Worm (Caenorhabditis elegans) whole organism, L4 larva: Measurements from ENCODE around the gene srab-23.

Experiments
- F26F4.8 ChIP-seq: fragments of 200-800 bp; sonication (Bioruptor generic); conservative IDR thresholded peaks from 2 replicates; pipeline ENCODE4 v1.3.6; 2022; ENCODE audit warnings: missing genetic modification characterization, missing compliant biosample characterization
- F37D6.2 ChIP-seq: sonication (generic microtip); optimal IDR thresholded peaks from 2 replicates; lab custom pipeline; 2016; ENCODE audit warnings: mild to moderate bottlenecking, missing genetic modification characterization, missing compliant biosample characterization
- F44E2.7 ChIP-seq: fragments of 200-800 bp; sonication (Bioruptor generic); IDR thresholded peaks from 2 replicates; pipeline ENCODE4 v2.1.2; 2022; ENCODE audit warnings: missing genetic modification characterization, missing compliant biosample characterization
- R02D3.7 ChIP-seq: fragments of 150-350 bp; sonication (generic microtip); optimal IDR thresholded peaks from 3 replicates; lab custom pipeline; 2014; ENCODE audit warnings: missing biosample characterization, missing genetic modification characterization
- T26A8.4 ChIP-seq: fragments of 200-800 bp; sonication (Bioruptor generic); IDR thresholded peaks from 2 replicates; pipeline ENCODE4 v1.3.6; 2022; ENCODE audit warnings: missing genetic modification characterization, missing compliant biosample characterization
- Y48G9A.11 ChIP-seq: fragments of 200-800 bp; sonication (Bioruptor generic); IDR thresholded peaks from 2 replicates; pipeline ENCODE4 v1.3.6; 2022; ENCODE audit warnings: missing genetic modification reagents, missing genetic modification characterization, missing compliant biosample characterization
- aly-2 ChIP-seq: sonication (generic microtip); optimal IDR thresholded peaks from 2 replicates; lab custom pipeline; 2018; ENCODE audit warnings: missing biosample characterization, missing genetic modification characterization
- ama-1 ChIP-seq: fragments of 150-350 bp; optimal IDR thresholded peaks from 2 replicates; lab custom pipeline; 2014; ENCODE audit warnings: inconsistent platforms, mixed read lengths
- arid-1 ChIP-seq: fragments of 200-800 bp; sonication (Bioruptor generic); conservative IDR thresholded peaks from 2 replicates; pipeline ENCODE4 v1.3.6; 2022; ENCODE audit warnings: missing genetic modification reagents, missing genetic modification characterization, missing compliant biosample characterization
- ceh-20 ChIP-seq: fragments of 200-800 bp; sonication (Bioruptor generic); IDR thresholded peaks from 2 replicates; pipeline ENCODE4 v1.3.6; 2022; ENCODE audit warnings: missing genetic modification reagents, missing genetic modification characterization, missing compliant biosample characterization
- ceh-44 ChIP-seq: fragments of 200-800 bp; sonication (Bioruptor generic); IDR thresholded peaks from 2 replicates; pipeline ENCODE4 v1.3.6; 2022; ENCODE audit warnings: missing genetic modification reagents, missing genetic modification characterization, missing compliant biosample characterization
- ceh-82 ChIP-seq: sonication (generic microtip); optimal IDR thresholded peaks from 2 replicates; lab custom pipeline; 2017; ENCODE audit warnings: missing biosample characterization, missing genetic modification characterization
- ces-1 ChIP-seq: fragments of 150-350 bp; sonication (generic microtip); optimal IDR thresholded peaks from 4 replicates; lab custom pipeline; 2014; ENCODE audit warnings: missing biosample characterization, missing genetic modification reagents, missing genetic modification characterization
- cey-2 ChIP-seq: sonication (generic microtip); optimal IDR thresholded peaks from 3 replicates; lab custom pipeline; 2017; ENCODE audit warnings: missing genetic modification characterization, mild to moderate bottlenecking, missing compliant biosample characterization, antibody characterized with exemption, borderline replicate concordance; ENCODE audit not compliant: insufficient read depth
- ctbp-1 ChIP-seq: fragments of 200-800 bp; sonication (Bioruptor generic); IDR thresholded peaks from 2 replicates; pipeline ENCODE4 v1.3.6; 2022; ENCODE audit warnings: missing genetic modification reagents, missing genetic modification characterization, missing compliant biosample characterization
- daf-16 ChIP-seq, 3 experiments: sonication (generic microtip); optimal IDR thresholded peaks; 2 replicates each; lab custom pipeline; 2016 to 2017; ENCODE audit warnings: missing genetic modification characterization in 3 of 3, missing genetic modification reagents in 3 of 3, mild to moderate bottlenecking in 2 of 3, missing compliant biosample characterization in 2 of 3, missing biosample characterization in 1 of 3, moderate library complexity in 1 of 3
- daf-19 ChIP-seq: fragments of 200-800 bp; sonication (Bioruptor generic); conservative IDR thresholded peaks from 2 replicates; pipeline ENCODE4 v1.3.6; 2022; ENCODE audit warnings: missing genetic modification characterization, missing compliant biosample characterization
- dmd-6 ChIP-seq: fragments of 200-800 bp; sonication (Bioruptor generic); IDR thresholded peaks from 2 replicates; pipeline ENCODE4 v1.3.6; 2022; ENCODE audit warnings: missing genetic modification reagents, missing genetic modification characterization, missing compliant biosample characterization
- dmd-8 ChIP-seq: fragments of 200-800 bp; sonication (Bioruptor generic); IDR thresholded peaks from 2 replicates; pipeline ENCODE4 v1.3.6; 2022; ENCODE audit warnings: missing genetic modification characterization, missing compliant biosample characterization
- dpl-1 ChIP-seq: fragments of 150-350 bp; optimal IDR thresholded peaks from 2 replicates; lab custom pipeline; 2014; ENCODE audit warnings: missing biosample characterization, missing genetic modification reagents, missing genetic modification characterization
- dve-1 ChIP-seq: sonication (generic microtip); optimal IDR thresholded peaks from 2 replicates; lab custom pipeline; 2017; ENCODE audit warnings: antibody characterized with exemption, mild to moderate bottlenecking, missing genetic modification characterization, missing compliant biosample characterization; ENCODE audit not compliant: insufficient read depth
- egl-43 ChIP-seq: fragments of 200-800 bp; sonication (Bioruptor generic); IDR thresholded peaks from 2 replicates; pipeline ENCODE4 v1.3.6; 2022; ENCODE audit warnings: missing genetic modification reagents, missing genetic modification characterization, missing compliant biosample characterization
- hif-1 ChIP-seq, 2 experiments: sonication (generic microtip); optimal IDR thresholded peaks; 2 replicates each; lab custom pipeline; 2016 to 2017; ENCODE audit warnings: missing compliant biosample characterization in 2 of 2, missing genetic modification characterization in 2 of 2, missing genetic modification reagents in 2 of 2, missing genotype in 2 of 2, mild to moderate bottlenecking in 1 of 2
- hlh-30 ChIP-seq: sonication (generic microtip); optimal IDR thresholded peaks from 2 replicates; lab custom pipeline; 2017; ENCODE audit warnings: antibody characterized with exemption, mild to moderate bottlenecking, missing genetic modification characterization, missing compliant biosample characterization; ENCODE audit not compliant: insufficient read depth
- hmg-1.1 ChIP-seq: fragments of 200-800 bp; sonication (Bioruptor generic); IDR thresholded peaks from 2 replicates; pipeline ENCODE4 v1.3.6; 2022; ENCODE audit warnings: missing genetic modification reagents, missing genetic modification characterization, missing compliant biosample characterization
- lin-1 ChIP-seq: fragments of 200-800 bp; sonication (Bioruptor generic); IDR thresholded peaks from 2 replicates; pipeline ENCODE4 v1.3.6; 2022; ENCODE audit warnings: missing genetic modification reagents, missing genetic modification characterization, missing compliant biosample characterization
- lin-15B ChIP-seq: fragments of 150-350 bp; sonication (generic microtip); optimal IDR thresholded peaks from 3 replicates; lab custom pipeline; 2014; ENCODE audit warnings: missing biosample characterization, missing genetic modification characterization
- lin-29 ChIP-seq: fragments of 200-800 bp; sonication (Bioruptor generic); IDR thresholded peaks from 2 replicates; pipeline ENCODE4 v1.3.6; 2022; ENCODE audit warnings: missing genetic modification reagents, missing genetic modification characterization, missing compliant biosample characterization
- lin-39 ChIP-seq: fragments of 150-350 bp; optimal IDR thresholded peaks from 2 replicates; lab custom pipeline; 2014; ENCODE audit warnings: missing biosample characterization, missing genetic modification reagents, missing genetic modification characterization
- lir-3 ChIP-seq: sonication (generic microtip); optimal IDR thresholded peaks from 2 replicates; lab custom pipeline; 2016; ENCODE audit warnings: mild to moderate bottlenecking, missing genetic modification characterization, missing compliant biosample characterization
- mes-2 ChIP-seq: sonication (generic microtip); optimal IDR thresholded peaks from 2 replicates; lab custom pipeline; 2016; ENCODE audit warnings: missing genotype, mild to moderate bottlenecking, missing genetic modification characterization, missing compliant biosample characterization; ENCODE audit not compliant: poor library complexity, severe bottlenecking
- mxl-2 ChIP-seq: fragments of 200-800 bp; sonication (Bioruptor generic); conservative IDR thresholded peaks from 2 replicates; pipeline ENCODE4 v1.3.6; 2022; ENCODE audit warnings: missing genetic modification reagents, missing genetic modification characterization, missing compliant biosample characterization
- nhr-102 ChIP-seq: sonication (generic microtip); optimal IDR thresholded peaks from 2 replicates; lab custom pipeline; 2016; ENCODE audit warnings: mild to moderate bottlenecking, missing genetic modification characterization, moderate library complexity, missing compliant biosample characterization
- nhr-111 ChIP-seq: fragments of 200-800 bp; sonication (Bioruptor generic); optimal IDR thresholded peaks from 2 replicates; lab custom pipeline; 2018; ENCODE audit warnings: mild to moderate bottlenecking, missing genetic modification characterization, missing compliant biosample characterization
- nhr-237 ChIP-seq: sonication (generic microtip); optimal IDR thresholded peaks from 2 replicates; lab custom pipeline; 2017; ENCODE audit warnings: missing biosample characterization, missing genetic modification characterization
- nhr-41 ChIP-seq: fragments of 200-800 bp; sonication (Bioruptor generic); IDR thresholded peaks from 2 replicates; pipeline ENCODE4 v1.3.6; 2022; ENCODE audit warnings: missing genetic modification reagents, missing genetic modification characterization, missing compliant biosample characterization
- nhr-6 ChIP-seq: fragments of 150-350 bp; optimal IDR thresholded peaks from 2 replicates; lab custom pipeline; 2014; ENCODE audit warnings: missing biosample characterization, missing genetic modification characterization
- pha-4 ChIP-seq, 2 experiments: fragments of 150-350 bp in 1 of 2; fragments of 200-800 bp in 1 of 2; sonication (Bioruptor generic) in 1 of 2; IDR thresholded peaks in 1 of 2; optimal IDR thresholded peaks in 1 of 2; 2 replicates each; pipeline versions ENCODE4 v1.3.6 to Lab custom; 2014 to 2022; ENCODE audit warnings: missing genetic modification characterization in 2 of 2, missing genetic modification reagents in 2 of 2, missing biosample characterization in 1 of 2, missing compliant biosample characterization in 1 of 2
- pqm-1 ChIP-seq: sonication (generic microtip); optimal IDR thresholded peaks from 2 replicates; lab custom pipeline; 2017; ENCODE audit warnings: missing biosample characterization, missing genetic modification characterization
- snpc-4 ChIP-seq: fragments of 150-350 bp; optimal IDR thresholded peaks from 2 replicates; lab custom pipeline; 2014; ENCODE audit warnings: missing biosample characterization, missing genetic modification characterization
- spr-3 ChIP-seq: fragments of 200-800 bp; sonication (Bioruptor generic); optimal IDR thresholded peaks from 2 replicates; lab custom pipeline; 2018; ENCODE audit warnings: mild to moderate bottlenecking, missing genetic modification characterization, missing compliant biosample characterization
- tra-1 ChIP-seq: fragments of 200-800 bp; sonication (Bioruptor generic); IDR thresholded peaks from 2 replicates; pipeline ENCODE4 v1.3.6; 2022; ENCODE audit warnings: missing genetic modification reagents, missing genetic modification characterization, missing compliant biosample characterization
- unc-130 ChIP-seq: sonication (generic microtip); optimal IDR thresholded peaks from 2 replicates; lab custom pipeline; 2016; ENCODE audit warnings: missing genetic modification reagents, missing genetic modification characterization, missing compliant biosample characterization
- unc-62 ChIP-seq, 3 experiments: fragments of 150-350 bp in 1 of 3; sonication (generic microtip); optimal IDR thresholded peaks in 2 of 3; peaks in 1 of 3; 1 replicate in 1 of 3; 2 replicates in 2 of 3; lab custom pipeline; 2014 to 2017; ENCODE audit warnings: missing biosample characterization in 3 of 3, missing genetic modification characterization in 3 of 3, missing genetic modification reagents in 3 of 3, missing genotype in 1 of 3
- zag-1 ChIP-seq: fragments of 150-350 bp; optimal IDR thresholded peaks from 2 replicates; lab custom pipeline; 2014; ENCODE audit warnings: missing biosample characterization, missing genetic modification characterization
- zfp-2 ChIP-seq: sonication (generic microtip); optimal IDR thresholded peaks from 2 replicates; lab custom pipeline; 2016; ENCODE audit warnings: mild to moderate bottlenecking, missing genetic modification characterization, missing compliant biosample characterization
- zfp-3 ChIP-seq: fragments of 200-800 bp; sonication (Bioruptor generic); conservative IDR thresholded peaks from 2 replicates; pipeline ENCODE4 v1.3.6; 2022; ENCODE audit warnings: missing genetic modification reagents, missing genetic modification characterization, missing compliant biosample characterization
- zip-11 ChIP-seq: fragments of 200-800 bp; sonication (Bioruptor generic); IDR thresholded peaks from 2 replicates; pipeline ENCODE4 v1.3.6; 2022; ENCODE audit warnings: missing genetic modification characterization, missing compliant biosample characterization
- ztf-7 ChIP-seq: fragments of 150-350 bp; optimal IDR thresholded peaks from 2 replicates; lab custom pipeline; 2014; ENCODE audit warnings: missing biosample characterization, missing genetic modification characterization

srab-23 gene

DNA sequence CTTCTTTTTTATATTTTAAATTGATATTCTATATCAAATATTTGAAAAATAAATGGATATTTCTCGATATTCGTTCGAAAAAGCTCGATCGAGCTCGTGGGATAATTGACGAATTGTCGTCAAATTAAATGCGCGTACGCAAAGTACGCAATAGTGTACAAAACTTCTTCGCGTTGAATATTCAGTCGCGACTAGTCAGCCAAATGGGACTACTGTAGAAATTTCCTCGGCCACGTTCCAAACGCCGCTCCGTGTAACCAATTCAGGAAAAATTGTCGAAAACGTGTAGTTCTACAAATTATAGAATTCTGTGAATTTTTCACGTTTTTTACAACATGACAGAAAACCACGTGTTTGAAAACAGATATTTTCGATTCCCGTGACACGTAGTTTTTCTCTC is 27.0 kb downstream of the srab-23 start (continued):
- TF ChIP-seq ctbp-1: 0 out of 2 replicates have a peak, but pooled peaks have one; percentile 51
- TF ChIP-seq nhr-237 (tag; lab: Kevin White, UChicago): no peak
- TF ChIP-seq ceh-82 (tag; lab: Kevin White, UChicago): no peak
- TF ChIP-seq zag-1 (tag; lab: Kevin White, UChicago): no peak
- TF ChIP-seq aly-2 (tag; lab: Kevin White, UChicago): no peak
- TF ChIP-seq ceh-44 (GFP tag; lab: Robert Waterston, UW): no peak
- no peak for TF ChIP-seq zip-11 (GFP tag; lab: Robert Waterston, UW)
- TF ChIP-seq ama-1 (lab: Kevin White, UChicago): no peak
- no peak for TF ChIP-seq daf-19 (GFP tag; lab: Robert Waterston, UW)
- TF ChIP-seq zfp-2: no peak
- peak; percentile 94 for TF ChIP-seq mes-2 (tag; lab: Kevin White, UChicago)
- TF ChIP-seq arid-1: no peak; the same call in 1 of the 2 replicates
- no peak for TF ChIP-seq daf-16 (GFP tag; optimal IDR thresholded peaks at IDR 0.05; lab: Kevin White, UChicago)
- peak; percentile 25 for TF ChIP-seq daf-16 (tag; optimal IDR thresholded peaks at IDR 0.05; lab: Kevin White, UChicago)
- TF ChIP-seq hif-1 (tag; optimal IDR thresholded peaks at IDR 0.05; lab: Kevin White, UChicago): peak in 1 of 2 experiments; percentile 70
- TF ChIP-seq hmg-1.1: peak; percentile 50; the same call in 1 of the 2 replicates
- TF ChIP-seq R02D3.7 (tag; lab: Kevin White, UChicago): no peak
- TF ChIP-seq hlh-30 (tag; lab: Kevin White, UChicago): peak; percentile 28
- peak; percentile 34 for TF ChIP-seq dve-1 (tag; lab: Kevin White, UChicago)
- no peak for TF ChIP-seq spr-3 (GFP tag; lab: Kevin White, UChicago)
- TF ChIP-seq lir-3 (tag; lab: Kevin White, UChicago): no peak
- TF ChIP-seq lin-1: no peak
- no peak for TF ChIP-seq pha-4 (GFP tag; IDR thresholded peaks at IDR 0.05; lab: Robert Waterston, UW)
- TF ChIP-seq pha-4 (tag; optimal IDR thresholded peaks at IDR 0.05; lab: Kevin White, UChicago): no peak
- TF ChIP-seq dmd-8 (GFP tag; lab: Robert Waterston, UW): no peak
- no peak for TF ChIP-seq mxl-2
- peak; percentile 15 for TF ChIP-seq lin-15B (tag; lab: Kevin White, UChicago)
- no peak for TF ChIP-seq ztf-7 (tag; lab: Kevin White, UChicago)
- TF ChIP-seq T26A8.4 (GFP tag; lab: Robert Waterston, UW): peak; percentile 67
- no peak for TF ChIP-seq snpc-4 (tag; lab: Kevin White, UChicago)
- no peak for TF ChIP-seq ces-1
- TF ChIP-seq unc-130 (GFP tag; lab: Kevin White, UChicago): peak; percentile 91
- no peak for TF ChIP-seq cey-2 (tag; lab: Kevin White, UChicago)
- peak; percentile 66 for TF ChIP-seq dmd-6 (GFP tag; lab: Robert Waterston, UW)
- TF ChIP-seq F26F4.8 (GFP tag; lab: Robert Waterston, UW): no peak
- peak; percentile 60; the same call in 1 of the 2 replicates for TF ChIP-seq Y48G9A.11 (GFP tag; lab: Robert Waterston, UW)
- no peak for TF ChIP-seq lin-29 (GFP tag; lab: Robert Waterston, UW)
- TF ChIP-seq F37D6.2 (tag; lab: Kevin White, UChicago): no peak
- TF ChIP-seq zfp-3 (GFP tag; lab: Robert Waterston, UW): no peak
- TF ChIP-seq dpl-1 (GFP tag; lab: Kevin White, UChicago): peak; percentile 40
- no peak for TF ChIP-seq nhr-111 (GFP tag; lab: Kevin White, UChicago)
- TF ChIP-seq nhr-41 (GFP tag; lab: Robert Waterston, UW): no peak
- no peak for TF ChIP-seq pqm-1 (tag; lab: Kevin White, UChicago)
- no peak for TF ChIP-seq egl-43 (GFP tag; lab: Robert Waterston, UW)
- no peak for TF ChIP-seq tra-1
- no peak for TF ChIP-seq nhr-6 (tag; lab: Kevin White, UChicago)
- 0 out of 2 replicates have a peak, but pooled peaks have one; percentile 65 for TF ChIP-seq ceh-20
- peak; percentile 70 for TF ChIP-seq nhr-102 (tag; lab: Kevin White, UChicago)
- no peak for TF ChIP-seq lin-39 (tag; lab: Kevin White, UChicago)
- no peak for TF ChIP-seq F44E2.7 (GFP tag; lab: Robert Waterston, UW)
- TF ChIP-seq unc-62 (GFP tag; optimal IDR thresholded peaks at IDR 0.05 in 1 of 2; lab: Kevin White, UChicago): peak in 1 of 2 experiments; percentile 80
- TF ChIP-seq unc-62 (tag; optimal IDR thresholded peaks at IDR 0.05; lab: Kevin White, UChicago): no peak
